Worm (Caenorhabditis elegans) whole organism, L2 larva: ENCODE data around the gene gpx-4.

Source experiments
- C34F6.9 ChIP-seq: fragments of 150-350 bp; optimal IDR thresholded peaks from 2 replicates; lab custom pipeline; 2014; ENCODE audit warnings: missing biosample characterization, missing genetic modification characterization
- ama-1 ChIP-seq: fragments of 150-350 bp; optimal IDR thresholded peaks from 2 replicates; lab custom pipeline; 2018; ENCODE audit warnings: inconsistent platforms
- crh-2 ChIP-seq: sonication (generic microtip); optimal IDR thresholded peaks from 2 replicates; lab custom pipeline; 2017; ENCODE audit warnings: missing biosample characterization, missing genetic modification characterization
- lin-13 ChIP-seq: fragments of 150-350 bp; optimal IDR thresholded peaks from 2 replicates; lab custom pipeline; 2014; ENCODE audit warnings: missing biosample characterization, missing genetic modification reagents, missing genetic modification characterization
- mbf-1 ChIP-seq: sonication (generic microtip); optimal IDR thresholded peaks from 2 replicates; lab custom pipeline; 2017; ENCODE audit warnings: missing biosample characterization, missing genetic modification characterization
- nhr-25 ChIP-seq: fragments of 150-350 bp; sonication (generic microtip); optimal IDR thresholded peaks from 3 replicates; lab custom pipeline; 2014; ENCODE audit warnings: missing biosample characterization, missing genetic modification characterization
- nhr-77 ChIP-seq: fragments of 150-350 bp; optimal IDR thresholded peaks from 2 replicates; lab custom pipeline; 2014; ENCODE audit warnings: missing biosample characterization, missing genetic modification characterization
- sem-4 ChIP-seq: fragments of 150-350 bp; optimal IDR thresholded peaks from 2 replicates; lab custom pipeline; 2014; ENCODE audit warnings: missing biosample characterization, missing genetic modification reagents, missing genetic modification characterization
- unc-55 ChIP-seq: fragments of 150-350 bp; sonication (generic microtip); optimal IDR thresholded peaks from 3 replicates; lab custom pipeline; 2014; ENCODE audit warnings: missing biosample characterization, missing genetic modification reagents, missing genetic modification characterization

The gpx-4 gene

DNA sequence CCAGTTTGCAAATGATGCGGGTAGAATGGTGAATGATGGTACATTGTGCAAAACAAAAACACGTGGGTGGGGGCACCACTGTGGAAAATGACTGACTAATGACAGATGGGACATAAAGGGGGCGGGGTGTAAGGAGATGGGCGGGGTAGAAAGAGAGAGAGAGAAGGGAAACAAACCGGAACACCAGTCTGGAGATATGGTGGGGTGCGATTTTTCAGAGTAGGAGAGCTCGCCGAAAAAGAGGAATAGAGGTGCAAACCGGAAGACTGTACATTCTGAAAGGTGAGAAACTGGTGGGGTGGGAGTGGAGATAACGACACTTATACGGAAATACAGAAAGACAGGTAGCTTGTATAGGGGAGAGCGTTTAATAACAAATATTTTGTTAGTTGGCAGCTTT, 46.6 kb downstream of the gpx-4 start, which contains the start of gene ngn-1:
TSS of gene ngn-1 (minus strand) at position 101 of the 400 bp plus-strand sequence.
- TF ChIP-seq nhr-25 (tag; lab: Kevin White, UChicago) (no peak), crh-2 (tag; lab: Kevin White, UChicago) (no peak), unc-55 (no peak), C34F6.9 (tag; lab: Kevin White, UChicago) (no peak), ama-1 (lab: Kevin White, UChicago) (no peak), mbf-1 (tag; lab: Kevin White, UChicago) (no peak), sem-4 (no peak), lin-13 (GFP tag; lab: Kevin White, UChicago) (no peak), nhr-77 (tag; lab: Kevin White, UChicago) (no peak)
